Worm (Caenorhabditis elegans): ENCODE results near the gene fbxa-80.
A peak's percentile ranks its signal among the peaks of the same experiment; 100 is the strongest.
"Not testable (repeated sequence)": the region's sequence is repeated elsewhere in the genome, so short reads cannot be mapped to it uniquely, and the experiment has no call there.

The fbxa-80 gene

DNA sequence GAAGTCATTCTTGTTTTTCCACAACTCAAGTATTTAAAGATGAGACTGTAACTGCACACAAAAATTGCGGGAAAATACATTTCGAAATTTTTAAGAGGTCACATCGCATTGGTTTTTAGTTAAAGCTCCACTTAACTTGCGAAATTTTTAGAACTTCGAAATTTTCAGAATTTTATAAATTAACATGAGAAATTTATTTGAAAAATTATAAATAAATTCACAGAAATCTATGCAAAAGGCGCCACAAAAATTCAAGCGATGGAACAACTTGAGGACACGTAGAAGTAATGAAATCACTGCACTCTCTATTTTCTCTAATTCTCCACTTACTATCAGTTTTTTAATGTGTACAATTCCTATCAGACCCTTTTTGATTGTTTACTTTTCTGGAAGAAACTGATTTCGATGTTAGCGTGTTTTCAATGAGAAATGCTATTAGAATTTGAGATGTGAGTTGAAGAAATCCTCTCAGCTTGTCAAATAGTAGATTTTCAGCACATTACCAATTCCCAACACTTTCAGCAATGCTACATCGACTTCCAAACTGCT is 43.6 kb downstream of the fbxa-80 start, which contains the start of gene fbxa-31:
TSS of gene fbxa-31 (minus strand) at position 51 of the 549 bp plus-strand sequence.
- TF ChIP-seq elt-3 (tag; optimal IDR thresholded peaks at IDR 0.05), result no peak
- peak; percentile 5 for TF ChIP-seq crh-2 (tag; optimal IDR thresholded peaks at IDR 0.05)
- TF ChIP-seq fos-1 (tag; optimal IDR thresholded peaks at IDR 0.05), result peak; percentile 75
- no peak for TF ChIP-seq snpc-4 (tag; optimal IDR thresholded peaks at IDR 0.05)
- TF ChIP-seq nhr-11 (tag; optimal IDR thresholded peaks at IDR 0.05), result no peak

DNA sequence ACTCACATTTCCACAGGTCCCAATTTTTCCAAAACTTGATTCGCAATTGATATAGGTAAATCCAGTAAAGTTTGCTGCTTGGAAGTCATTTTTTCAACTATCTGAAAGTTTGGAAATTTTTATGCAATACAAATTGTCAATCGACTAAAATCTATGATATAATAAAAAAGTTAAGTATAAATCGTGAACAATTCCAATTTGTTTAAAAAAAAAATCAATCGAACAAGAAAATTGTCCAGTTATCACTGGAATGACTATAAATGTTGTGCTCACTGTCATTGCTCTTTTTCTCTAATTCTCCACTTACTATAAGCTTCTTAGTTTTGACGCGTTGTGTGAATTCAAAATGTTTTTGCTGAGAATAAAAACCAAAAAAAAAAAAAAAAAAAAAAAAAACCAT is 45.9 kb downstream of the fbxa-80 start, which contains the start of gene fbxa-32:
TSS of gene fbxa-32 (minus strand) at position 101 of the 400 bp plus-strand sequence.
- TF ChIP-seq ama-1 (optimal IDR thresholded peaks at IDR 0.05), result no peak
- TF ChIP-seq mbf-1 (tag; optimal IDR thresholded peaks at IDR 0.05), result no peak
- TF ChIP-seq crh-2 (tag; optimal IDR thresholded peaks at IDR 0.05), result no peak
- TF ChIP-seq blmp-1 (tag; optimal IDR thresholded peaks at IDR 0.05; ENCODE audit: insufficient read depth), result no peak
- no peak for TF ChIP-seq nhr-21 (tag; optimal IDR thresholded peaks at IDR 0.05)
- no peak for TF ChIP-seq zag-1 (tag; optimal IDR thresholded peaks at IDR 0.05)
- TF ChIP-seq ztf-4 (tag; optimal IDR thresholded peaks at IDR 0.05), result no peak
- no peak for TF ChIP-seq lin-39 (tag; optimal IDR thresholded peaks at IDR 0.05)
- TF ChIP-seq lin-11 (tag; optimal IDR thresholded peaks at IDR 0.05), result no peak
- TF ChIP-seq ztf-11 (tag; optimal IDR thresholded peaks at IDR 0.05), result no peak
- TF ChIP-seq R02D3.7 (tag; optimal IDR thresholded peaks at IDR 0.05), result no peak
- no peak for TF ChIP-seq Y55F3AM.14 (GFP tag; optimal IDR thresholded peaks at IDR 0.05)
- TF ChIP-seq unc-39 (tag; optimal IDR thresholded peaks at IDR 0.05), result no peak
- no peak for TF ChIP-seq alr-1 (tag; optimal IDR thresholded peaks at IDR 0.05)
- TF ChIP-seq ceh-82 (tag; optimal IDR thresholded peaks at IDR 0.05), result no peak
- TF ChIP-seq F13H6.1 (tag; optimal IDR thresholded peaks at IDR 0.05), result no peak

ce11 chrIII:1266799-1267198 is 48.2 kb downstream of the fbxa-80 start, which contains the start of gene fbxa-151:
Gene fbxa-151, minus strand, starts transcription at chrIII:1266899.
- not testable (repeated sequence) for TF ChIP-seq nhr-23 (tag; optimal IDR thresholded peaks at IDR 0.05); gmeb-1 (tag; optimal IDR thresholded peaks at IDR 0.05); sma-3 (GFP tag; optimal IDR thresholded peaks at IDR 0.05)

DNA sequence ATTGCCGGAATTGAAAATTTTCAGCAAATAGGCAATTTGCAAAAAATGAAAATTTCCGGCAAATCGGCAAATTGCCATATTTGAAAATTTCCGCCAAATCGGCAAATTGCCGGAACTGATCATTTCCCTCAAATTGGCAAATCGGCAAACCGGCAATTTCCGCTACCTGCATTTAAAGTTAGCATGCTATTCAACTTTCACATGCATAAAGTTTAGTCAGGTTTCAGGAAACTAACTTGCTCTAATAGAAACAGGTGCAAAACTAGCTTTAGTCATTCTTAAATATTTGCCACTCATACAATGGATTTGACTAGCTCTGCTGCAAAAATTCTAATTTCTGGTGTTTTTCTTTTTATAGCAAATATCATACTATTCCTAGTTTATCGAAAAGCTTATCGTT is 51.3 kb downstream of the fbxa-80 start, which contains the start of gene srz-9:
TSS of gene srz-9 (plus strand) at position 301 of the 400 bp plus-strand sequence.
- not testable (repeated sequence) for TF ChIP-seq nhr-11, aly-2, unc-39 (tag; optimal IDR thresholded peaks at IDR 0.05)
